Worm (Caenorhabditis elegans): ENCODE results near the gene sup-10.

sup-10 gene

DNA sequence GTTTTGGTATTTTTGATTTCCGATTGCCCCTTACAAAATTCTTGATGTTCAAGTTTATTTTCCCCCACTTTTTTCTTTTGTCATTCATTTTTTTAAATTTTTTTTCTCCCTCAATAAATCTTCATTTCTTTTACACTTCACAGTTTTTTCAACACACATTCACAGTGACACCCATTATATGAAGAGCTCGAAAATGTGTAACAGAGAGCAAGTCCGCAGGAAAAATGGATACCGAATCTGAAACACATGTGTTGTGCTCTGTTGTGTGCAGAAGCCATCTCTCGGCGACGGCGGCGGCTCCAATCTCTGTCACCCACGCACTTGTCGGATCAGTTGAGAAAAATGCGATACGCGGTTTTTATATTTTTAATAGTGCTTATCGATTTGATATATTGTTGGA lies at the start of gene sup-10:
Gene sup-10 (plus strand): TSS at position 277 of the 400 bp plus-strand sequence.
- TF ChIP-seq W03F9.2 (tag; optimal IDR thresholded peaks at IDR 0.05) (no peak), him-1 (tag; optimal IDR thresholded peaks at IDR 0.05) (no peak), dao-5 (tag; optimal IDR thresholded peaks at IDR 0.05) (no peak)

DNA sequence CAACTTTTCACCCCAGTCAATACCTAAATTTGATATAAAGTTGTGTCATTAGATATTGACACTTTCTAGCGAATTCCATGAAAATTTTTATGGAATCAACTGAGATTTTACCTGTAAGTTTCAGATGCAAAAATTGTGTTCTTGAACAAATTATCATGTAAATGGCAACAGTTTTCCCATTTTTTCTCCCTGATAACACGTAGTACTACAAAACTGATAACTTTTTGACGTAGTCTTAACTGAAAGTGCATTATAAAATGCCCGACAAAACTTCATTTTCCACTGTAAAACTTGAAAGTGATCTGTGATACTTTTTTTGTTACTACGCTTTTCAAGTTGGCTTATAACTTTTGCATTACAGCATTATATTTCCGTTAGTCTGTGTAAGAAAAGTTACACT lies 49.5 kb upstream of the sup-10 start:
- no peak for TF ChIP-seq W03F9.2 (tag; optimal IDR thresholded peaks at IDR 0.05)
- TF ChIP-seq dao-5 (tag; optimal IDR thresholded peaks at IDR 0.05) = no peak
- no peak for TF ChIP-seq him-1 (tag; optimal IDR thresholded peaks at IDR 0.05)

DNA sequence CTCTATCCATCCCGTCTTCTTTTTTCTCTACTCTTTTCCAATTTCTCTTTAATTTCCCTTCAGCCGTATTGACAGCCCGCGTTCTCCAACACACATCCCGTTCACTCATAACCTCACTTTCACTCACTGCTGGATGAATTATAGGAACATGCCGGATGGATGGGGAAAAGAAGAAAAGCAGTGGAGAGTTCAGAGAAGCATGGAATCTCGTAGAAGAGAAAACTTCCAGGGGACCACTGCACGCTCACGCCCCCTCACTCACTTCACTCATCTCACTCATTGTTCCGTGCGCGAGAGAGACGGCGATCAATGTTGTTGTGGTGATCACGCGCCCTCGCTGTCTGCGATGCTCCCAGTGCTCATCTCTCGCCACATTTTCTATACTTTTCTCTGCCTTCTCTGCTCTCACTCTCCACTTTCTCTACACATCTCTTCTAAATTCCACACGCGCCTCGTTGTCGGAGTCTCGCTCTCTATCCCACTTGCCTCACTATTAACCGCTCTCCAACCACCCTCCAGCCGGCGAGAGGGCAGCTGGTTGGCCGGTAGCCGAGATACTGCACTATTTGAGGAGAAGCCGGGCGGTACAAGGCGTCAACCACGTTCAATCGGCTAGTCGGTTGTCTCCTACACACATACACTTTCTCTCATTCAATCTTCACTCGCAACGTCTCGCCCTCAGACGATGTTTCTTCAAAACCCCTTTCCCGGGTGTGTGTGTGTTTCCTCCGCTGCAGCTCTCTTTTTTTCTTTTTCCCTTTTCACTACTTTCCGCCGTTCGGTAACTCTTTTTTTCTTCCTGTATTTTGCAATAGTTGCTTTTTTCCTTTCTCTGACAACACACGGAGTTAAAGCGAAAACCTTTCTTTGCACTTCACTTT lies 48.2 kb upstream of the sup-10 start:
- TF ChIP-seq him-1 (tag; optimal IDR thresholded peaks at IDR 0.05) = peak; percentile 96
- no peak for TF ChIP-seq W03F9.2 (tag; optimal IDR thresholded peaks at IDR 0.05)

DNA sequence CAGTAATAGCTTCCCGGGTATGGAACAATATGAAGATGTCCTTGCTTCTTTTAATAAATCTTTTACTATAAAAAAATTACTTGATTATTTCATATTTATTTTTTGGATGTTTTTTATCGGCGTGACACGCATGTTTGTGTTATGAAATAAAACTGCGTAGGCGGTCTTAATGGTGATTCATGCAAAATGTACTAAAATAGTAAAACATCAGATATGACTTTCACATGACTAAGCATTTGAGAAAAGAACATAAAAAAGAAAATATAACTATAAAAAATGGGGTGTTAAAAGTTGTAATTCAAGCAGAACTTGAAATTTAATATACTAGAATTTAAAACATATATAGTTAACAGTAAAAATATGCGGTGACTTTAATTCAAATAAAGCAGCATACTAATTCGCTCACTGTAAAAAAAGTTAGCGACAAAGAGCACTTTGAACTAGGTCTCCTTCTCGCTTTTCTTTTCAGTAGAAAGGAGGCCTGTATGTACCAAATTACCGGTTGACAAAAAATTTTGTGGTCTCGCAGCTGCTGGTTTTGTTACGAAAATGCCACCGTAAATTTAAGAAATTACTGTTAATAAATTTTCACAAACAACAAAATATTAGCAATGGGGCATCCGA lies 46.1 kb upstream of the sup-10 start:
- TF ChIP-seq him-1 (tag; optimal IDR thresholded peaks at IDR 0.05) (no peak), W03F9.2 (tag; optimal IDR thresholded peaks at IDR 0.05) (no peak), dao-5 (tag; optimal IDR thresholded peaks at IDR 0.05) (no peak)

DNA sequence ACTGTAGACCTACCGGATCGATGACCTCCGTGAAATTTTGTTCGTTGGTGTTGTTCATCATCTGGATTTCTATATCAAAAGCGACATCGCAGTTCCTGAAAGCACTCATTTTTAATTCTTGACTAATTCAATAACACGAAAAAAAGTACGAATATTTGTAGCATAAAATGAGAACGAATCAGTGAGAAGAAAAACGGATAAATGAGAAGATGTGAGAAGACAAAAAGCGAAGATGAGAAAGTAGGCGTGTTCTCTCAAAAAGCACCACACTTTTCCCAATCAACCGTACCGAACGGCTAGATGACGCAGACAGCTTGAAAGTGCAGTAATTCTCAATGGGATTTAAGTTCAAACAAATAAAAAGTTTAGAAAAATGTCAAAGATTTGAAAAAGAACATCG lies 41.4 kb upstream of the sup-10 start, which contains the start of gene npr-24:
Gene npr-24 (minus strand): TSS at position 101 of the 400 bp plus-strand sequence.
- TF ChIP-seq W03F9.2 (tag; optimal IDR thresholded peaks at IDR 0.05) = no peak
- no peak for TF ChIP-seq him-1 (tag; optimal IDR thresholded peaks at IDR 0.05)
- no peak for TF ChIP-seq dao-5 (tag; optimal IDR thresholded peaks at IDR 0.05)

DNA sequence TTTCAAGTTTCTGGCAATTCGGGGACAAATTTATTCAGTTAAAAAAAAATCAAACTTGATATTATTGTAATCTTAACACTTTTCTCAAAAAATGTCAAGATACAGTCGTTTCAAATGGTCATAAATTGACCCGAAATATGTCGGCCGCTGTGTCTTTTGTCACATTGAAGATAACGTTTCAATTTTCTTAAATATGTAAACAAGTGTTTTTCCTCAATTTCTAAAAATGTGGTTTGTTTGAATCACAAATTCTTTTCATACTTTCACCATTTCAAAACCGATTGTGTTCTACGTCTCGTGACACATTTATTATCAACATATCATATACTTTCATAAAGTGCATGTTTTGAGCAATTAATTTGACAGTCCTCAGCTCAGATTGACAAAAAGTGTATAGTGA lies 25.9 kb upstream of the sup-10 start:
- TF ChIP-seq dao-5 (tag; optimal IDR thresholded peaks at IDR 0.05) (no peak), him-1 (tag; optimal IDR thresholded peaks at IDR 0.05) (no peak), W03F9.2 (tag; optimal IDR thresholded peaks at IDR 0.05) (no peak)

DNA sequence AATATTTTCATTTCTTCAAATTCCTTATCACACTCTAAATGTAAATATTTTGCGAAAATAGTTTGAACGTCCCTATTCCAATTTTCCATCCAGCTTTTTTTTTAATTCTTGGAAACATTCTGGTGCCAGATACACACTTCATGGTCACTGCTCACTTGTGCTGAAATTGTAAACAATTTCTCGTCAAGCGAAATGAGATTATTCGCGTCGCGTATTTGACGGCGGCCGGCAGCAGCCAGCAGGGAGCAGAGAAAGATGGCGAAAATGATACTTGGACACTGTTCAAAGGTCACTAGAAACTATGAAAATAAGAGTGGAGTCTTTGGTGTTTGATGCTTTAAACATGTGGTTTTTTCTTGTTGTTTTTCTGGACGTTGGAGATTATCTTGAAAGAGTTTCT lies 23.7 kb upstream of the sup-10 start:
- TF ChIP-seq W03F9.2 (tag; optimal IDR thresholded peaks at IDR 0.05) (no peak), dao-5 (tag; optimal IDR thresholded peaks at IDR 0.05) (no peak), him-1 (tag; optimal IDR thresholded peaks at IDR 0.05) (no peak)

DNA sequence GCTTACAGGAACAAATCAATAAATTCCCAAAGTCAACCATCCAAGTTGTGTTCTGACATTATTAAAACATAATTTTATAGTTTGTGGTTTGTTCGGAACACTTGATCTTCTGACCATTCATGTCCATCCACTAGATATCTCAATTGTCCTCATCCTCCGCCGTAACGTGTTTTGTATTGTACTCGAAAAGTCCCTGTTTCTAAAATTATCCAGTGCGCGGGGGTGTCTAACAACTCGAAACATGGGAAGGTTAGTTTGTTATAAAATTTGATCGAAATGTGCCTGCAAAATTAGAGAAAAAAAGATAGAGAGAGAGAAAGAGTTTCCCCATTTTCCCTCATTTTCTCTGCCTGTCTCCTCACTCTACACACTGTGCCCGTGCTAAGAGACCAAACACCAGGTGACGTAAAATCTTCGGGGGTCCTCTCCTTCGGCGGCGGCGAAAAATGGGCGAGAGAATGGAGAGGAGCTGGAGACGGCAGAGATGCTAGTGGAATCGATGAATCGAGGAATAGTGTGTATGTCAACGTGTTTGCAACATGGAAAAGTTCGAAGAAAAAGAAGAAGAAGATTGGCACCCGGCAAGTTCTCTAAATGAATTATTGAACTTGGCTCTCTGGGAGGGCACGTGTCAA lies 22.5 kb upstream of the sup-10 start:
- no peak for TF ChIP-seq W03F9.2 (tag; optimal IDR thresholded peaks at IDR 0.05)
- peak; percentile 27 for TF ChIP-seq him-1 (tag; optimal IDR thresholded peaks at IDR 0.05)

DNA sequence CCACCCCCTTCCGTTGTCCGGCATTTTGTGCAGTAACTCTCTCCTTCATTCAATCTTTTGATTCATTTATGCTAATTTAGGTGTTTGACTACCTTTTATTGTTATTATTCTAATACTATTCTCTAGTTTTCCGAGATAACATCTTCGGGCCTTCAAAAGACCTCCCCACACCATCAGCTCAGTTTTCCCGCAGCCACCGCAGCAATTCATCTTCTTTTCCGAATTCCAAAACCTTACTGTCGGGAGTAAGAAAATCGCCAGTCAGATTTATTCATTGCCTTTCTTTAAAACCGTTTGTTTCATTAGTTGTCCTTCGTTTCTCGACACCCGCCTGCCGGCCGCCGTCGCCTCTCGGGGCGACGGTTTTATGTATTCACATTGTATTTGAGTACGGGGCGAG lies 20.0 kb upstream of the sup-10 start:
- no peak for TF ChIP-seq dao-5 (tag; optimal IDR thresholded peaks at IDR 0.05)
- no peak for TF ChIP-seq W03F9.2 (tag; optimal IDR thresholded peaks at IDR 0.05)
- TF ChIP-seq him-1 (tag; optimal IDR thresholded peaks at IDR 0.05) = no peak

DNA sequence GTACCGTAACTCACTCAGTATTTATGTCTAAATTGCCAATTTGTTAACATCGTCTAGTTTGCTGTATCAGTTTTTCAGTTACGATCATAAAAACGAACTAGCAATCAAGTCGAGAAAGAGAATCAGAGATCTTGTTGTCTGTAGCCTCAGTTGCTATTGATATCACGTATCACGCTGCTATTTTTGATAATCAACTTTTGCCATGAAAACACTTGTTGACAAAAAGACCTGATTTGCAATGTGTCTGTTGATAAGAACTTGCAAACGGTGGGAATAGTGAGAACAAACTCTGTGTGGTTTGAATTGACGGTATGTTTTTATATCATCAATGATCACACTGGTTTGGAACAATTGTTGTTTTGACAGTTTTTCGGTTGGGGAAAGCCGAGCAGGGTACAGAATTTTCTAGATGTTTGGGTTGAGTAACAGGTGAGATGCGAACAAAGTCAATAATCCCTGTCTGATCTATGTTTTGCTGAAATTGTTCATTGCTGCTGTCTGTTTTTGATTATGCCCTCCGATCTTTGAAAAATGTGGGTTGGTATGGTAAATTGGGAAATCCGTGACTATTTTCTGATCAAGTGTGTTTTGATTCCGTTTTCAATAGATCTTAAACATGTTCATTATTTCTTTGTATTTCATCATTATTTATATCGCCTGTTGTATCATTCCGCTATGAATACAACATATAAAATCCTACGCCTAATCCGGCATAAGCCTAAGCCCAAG lies 18.9 kb upstream of the sup-10 start:
- TF ChIP-seq W03F9.2 (tag; optimal IDR thresholded peaks at IDR 0.05) = no peak
- TF ChIP-seq dao-5 (tag; optimal IDR thresholded peaks at IDR 0.05) = no peak
- TF ChIP-seq him-1 (tag; optimal IDR thresholded peaks at IDR 0.05) = no peak

DNA sequence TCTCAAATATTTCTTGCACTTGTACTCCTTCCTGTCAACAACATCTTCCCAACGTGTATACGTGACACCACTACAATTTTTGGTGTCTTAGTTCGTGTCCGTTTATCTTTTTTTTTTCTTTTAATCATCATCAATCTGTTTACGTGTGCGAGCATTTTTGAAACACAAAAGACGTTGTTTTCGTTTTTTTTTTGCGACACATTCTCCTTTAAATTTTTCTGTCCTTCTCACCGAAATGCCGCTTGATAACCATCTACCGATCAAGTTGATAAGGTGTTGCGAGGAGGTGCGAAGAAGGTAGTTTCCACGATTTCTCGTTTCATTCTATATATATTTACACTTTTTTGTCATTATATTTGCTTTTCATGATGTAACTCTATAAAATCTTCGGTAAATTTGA lies 17.6 kb upstream of the sup-10 start:
- TF ChIP-seq dao-5 (tag; optimal IDR thresholded peaks at IDR 0.05) = no peak
- no peak for TF ChIP-seq W03F9.2 (tag; optimal IDR thresholded peaks at IDR 0.05)
- TF ChIP-seq him-1 (tag; optimal IDR thresholded peaks at IDR 0.05) = no peak

DNA sequence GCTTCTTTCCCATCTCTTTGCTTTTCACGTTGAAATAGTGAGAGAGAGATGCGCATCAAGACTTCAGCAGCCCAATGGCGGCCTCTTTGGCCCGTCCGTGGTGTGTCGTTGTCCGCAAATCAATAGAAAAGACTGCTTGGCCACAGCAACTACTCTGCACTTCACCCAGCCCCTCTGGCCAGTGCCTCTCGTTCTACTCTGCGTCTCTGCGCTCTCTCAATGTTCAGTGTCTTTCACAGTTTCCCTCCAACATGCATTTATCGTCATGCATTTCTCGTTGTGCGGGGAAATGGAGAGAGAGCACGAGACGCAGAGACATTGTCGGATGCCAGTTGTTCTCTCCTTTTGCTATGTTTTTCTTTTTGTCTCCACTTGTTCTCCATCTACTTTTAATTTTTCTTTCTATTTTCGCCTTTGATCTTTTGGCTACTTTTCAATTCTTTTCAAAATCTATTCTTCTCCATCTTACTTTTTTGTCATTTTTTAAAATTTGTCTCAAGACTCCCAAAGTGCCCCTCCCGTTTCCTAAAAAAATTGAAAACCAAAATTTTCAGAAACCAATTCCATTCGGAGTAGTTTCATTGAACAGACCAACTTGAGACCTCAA lies 14.5 kb upstream of the sup-10 start, which contains the start of gene nhr-1:
Gene nhr-1 (plus strand): TSS at position 557 of the 607 bp plus-strand sequence.
- TF ChIP-seq him-1 (tag; optimal IDR thresholded peaks at IDR 0.05) = peak; percentile 83
- TF ChIP-seq dao-5 (tag; optimal IDR thresholded peaks at IDR 0.05) = no peak

DNA sequence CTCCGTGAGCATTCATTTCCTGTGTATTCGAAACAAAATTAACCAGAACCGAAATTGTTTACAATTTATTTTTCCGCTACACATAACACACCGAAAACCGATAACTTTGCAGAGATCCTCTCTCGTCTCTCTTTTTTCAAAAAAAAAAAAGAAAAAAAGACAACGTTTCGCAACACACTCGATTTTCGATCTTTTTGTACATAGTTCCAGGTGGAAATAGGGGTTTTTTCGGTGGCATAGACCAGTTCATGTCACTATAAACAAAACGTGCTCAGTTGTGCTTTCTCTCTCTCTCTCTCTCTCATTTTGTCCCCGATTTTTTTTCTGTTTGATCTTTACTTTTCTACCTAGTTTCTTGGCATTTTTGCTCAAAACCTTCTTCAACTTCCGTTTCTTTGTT lies 13.7 kb upstream of the sup-10 start:
- TF ChIP-seq W03F9.2 (tag; optimal IDR thresholded peaks at IDR 0.05) (no peak), him-1 (tag; optimal IDR thresholded peaks at IDR 0.05) (no peak), dao-5 (tag; optimal IDR thresholded peaks at IDR 0.05) (no peak)

All from whole organism, L4/young adult.